Fruit fly (Drosophila melanogaster): Measurements from ENCODE around the gene Jwa.

Jwa gene

DNA sequence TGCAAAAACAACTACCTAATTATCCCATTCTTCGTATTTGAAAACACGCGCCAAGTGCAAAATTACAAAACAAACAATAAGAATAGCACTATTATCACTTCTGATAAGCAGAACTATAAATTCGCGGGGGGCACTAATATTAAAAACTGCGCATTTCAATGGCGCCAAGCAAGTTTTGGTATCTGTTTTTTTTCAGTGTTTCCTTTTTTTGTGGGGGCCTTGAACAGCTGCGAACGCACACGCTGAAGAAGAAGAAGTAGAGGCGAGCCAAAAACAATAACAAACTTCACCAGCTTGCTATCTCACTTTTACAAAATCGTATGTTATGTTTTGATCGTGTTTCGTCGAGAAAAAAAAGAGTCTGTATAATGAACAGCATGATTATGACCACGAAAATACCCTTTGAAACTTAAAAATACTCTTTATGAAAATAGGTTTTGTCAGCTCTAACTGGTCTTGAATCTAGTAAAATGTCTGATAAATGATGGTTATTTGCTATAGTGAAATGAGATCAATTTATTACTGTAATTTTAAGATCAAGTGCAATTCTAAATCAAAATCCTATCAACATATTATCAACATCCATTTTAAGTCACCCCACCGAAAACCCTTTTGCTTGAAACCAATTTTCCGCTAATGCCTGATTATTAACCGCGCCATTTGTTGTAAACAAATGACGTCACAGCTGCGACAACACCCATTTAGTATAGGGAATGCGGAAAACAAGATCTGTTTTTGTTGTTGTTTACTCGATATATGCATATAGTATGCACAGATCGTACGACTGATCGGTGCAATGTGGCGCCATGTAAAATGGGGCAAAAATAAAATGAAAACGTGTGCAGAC lies 11.4 kb downstream of the Jwa start (continued):
- TF ChIP-seq chm (GFP tag; IDR thresholded peaks at IDR 0.05), result no peak; the same call in 1 of the 2 replicates
- peak; percentile 31 for TF ChIP-seq CG12942 (GFP tag; optimal IDR thresholded peaks at IDR 0.05)
- TF ChIP-seq zfh2 (GFP tag; optimal IDR thresholded peaks at IDR 0.05), result peak; percentile 58
- TF ChIP-seq Xbp1 (GFP tag; optimal IDR thresholded peaks at IDR 0.05), result peak; percentile 70
- TF ChIP-seq CG15269 (tag; optimal IDR thresholded peaks at IDR 0.05), result peak; percentile 45
- TF ChIP-seq amos (GFP tag; IDR thresholded peaks at IDR 0.05; ENCODE audit: partially characterized antibody), result no peak; the same call in 1 of the 2 replicates
- peak; percentile 74 for TF ChIP-seq her (GFP tag; optimal IDR thresholded peaks at IDR 0.05)
- peak; percentile 44 for TF ChIP-seq Nf-YC (tag; optimal IDR thresholded peaks at IDR 0.05)
- no peak for TF ChIP-seq dimm (GFP tag; IDR thresholded peaks at IDR 0.05)
- TF ChIP-seq ind (GFP tag; optimal IDR thresholded peaks at IDR 0.05), result peak; percentile 66
- TF ChIP-seq CG10147 (GFP tag; optimal IDR thresholded peaks at IDR 0.05), result peak; percentile 14
- no peak for TF ChIP-seq HmgD (GFP tag; optimal IDR thresholded peaks at IDR 0.05)
- TF ChIP-seq tna (GFP tag; IDR thresholded peaks at IDR 0.05; ENCODE audit: partially characterized antibody), result no peak
- no peak for TF ChIP-seq slou (GFP tag; optimal IDR thresholded peaks at IDR 0.05)
- peak; percentile 23 for TF ChIP-seq grn (GFP tag; optimal IDR thresholded peaks at IDR 0.05)
- no peak for TF ChIP-seq Dref (GFP tag; IDR thresholded peaks at IDR 0.05)
- TF ChIP-seq pzg (GFP tag; optimal IDR thresholded peaks at IDR 0.05), result no peak
- TF ChIP-seq jigr1 (GFP tag; IDR thresholded peaks at IDR 0.05), result no peak
- TF ChIP-seq Usf (GFP tag; optimal IDR thresholded peaks at IDR 0.05), result no peak
- TF ChIP-seq CG18764 (GFP tag; optimal IDR thresholded peaks at IDR 0.05), result peak; percentile 63
- TF ChIP-seq zen2 (GFP tag; IDR thresholded peaks at IDR 0.05; ENCODE audit: partially characterized antibody), result no peak
- peak; percentile 42 for TF ChIP-seq CG12744 (GFP tag; optimal IDR thresholded peaks at IDR 0.05)
- TF ChIP-seq sisA (GFP tag; IDR thresholded peaks at IDR 0.05), result peak; percentile 54; the same call in 1 of the 2 replicates
- TF ChIP-seq gcm (GFP tag; optimal IDR thresholded peaks at IDR 0.05), result no peak
- no peak for TF ChIP-seq CG4404 (GFP tag; IDR thresholded peaks at IDR 0.05)
- peak; percentile 67; the same call in 1 of the 2 replicates for TF ChIP-seq Ada2b (GFP tag; IDR thresholded peaks at IDR 0.05)
- peak; percentile 4 for TF ChIP-seq CG10654 (GFP tag; optimal IDR thresholded peaks at IDR 0.05)
- no peak for TF ChIP-seq kni (GFP tag; optimal IDR thresholded peaks at IDR 0.05)
- TF ChIP-seq tap (tag; optimal IDR thresholded peaks at IDR 0.05), result no peak
- no peak for TF ChIP-seq Bgb (GFP tag; IDR thresholded peaks at IDR 0.05; ENCODE audit: partially characterized antibody)
- peak; percentile 52 for TF ChIP-seq CG8944 (GFP tag; optimal IDR thresholded peaks at IDR 0.05)
- no peak; the same call in 2 of the 3 replicates for TF ChIP-seq otp (GFP tag; IDR thresholded peaks at IDR 0.05)
- TF ChIP-seq CG6254 (GFP tag; optimal IDR thresholded peaks at IDR 0.05), result peak; percentile 47
- no peak for TF ChIP-seq CG15696 (tag; optimal IDR thresholded peaks at IDR 0.05)
- no peak for TF ChIP-seq CG4707 (GFP tag; optimal IDR thresholded peaks at IDR 0.05)
- no peak for TF ChIP-seq CG30431 (GFP tag; optimal IDR thresholded peaks at IDR 0.05)
- no peak; the same call in 2 of the 3 replicates for TF ChIP-seq CG34224 (GFP tag; IDR thresholded peaks at IDR 0.05; ENCODE audit: partially characterized antibody)
- no peak for TF ChIP-seq sens-2 (GFP tag; IDR thresholded peaks at IDR 0.05)
- TF ChIP-seq CG8359 (GFP tag; optimal IDR thresholded peaks at IDR 0.05; ENCODE audit: borderline replicate concordance), result no peak
- peak; percentile 74; the same call in 2 of the 3 replicates for TF ChIP-seq CG2199 (GFP tag; IDR thresholded peaks at IDR 0.05)
- 0 out of 3 replicates have a peak, but pooled peaks have one; percentile 37 for TF ChIP-seq CG11093 (GFP tag; IDR thresholded peaks at IDR 0.05)
- peak; percentile 30 for TF ChIP-seq CG17829 (tag; optimal IDR thresholded peaks at IDR 0.05)
- TF ChIP-seq nau (GFP tag; optimal IDR thresholded peaks at IDR 0.05), result no peak
- peak; percentile 47 for TF ChIP-seq tin (GFP tag; optimal IDR thresholded peaks at IDR 0.05)
- peak; percentile 68 for TF ChIP-seq org-1 (GFP tag; optimal IDR thresholded peaks at IDR 0.05)
- no peak; the same call in 1 of the 2 replicates for TF ChIP-seq sim (GFP tag; IDR thresholded peaks at IDR 0.05)
- TF ChIP-seq CG7271 (tag; optimal IDR thresholded peaks at IDR 0.05), result no peak
- peak; percentile 73 for TF ChIP-seq CG32532 (GFP tag; IDR thresholded peaks at IDR 0.05)

All from whole organism, embryonic.